Fruit fly (Drosophila melanogaster) whole organism, adult: Measurements from ENCODE around the gene CG15742.

Experiments
- CG11617 ChIP-seq: fragments of 200-800 bp; sonication (Bioruptor generic); optimal IDR thresholded peaks from 2 replicates; lab custom pipeline; 2017; ENCODE audit warnings: mild to moderate bottlenecking, missing biosample characterization, missing genetic modification reagents, missing genetic modification characterization
- CG1620 ChIP-seq: fragments of 200-800 bp; sonication (Bioruptor generic); optimal IDR thresholded peaks from 2 replicates; lab custom pipeline; 2016; ENCODE audit warnings: missing biosample characterization, missing genetic modification characterization
- CG7101 ChIP-seq: fragments of 200-800 bp; sonication (Bioruptor generic); optimal IDR thresholded peaks from 2 replicates; lab custom pipeline; 2018; ENCODE audit warnings: missing biosample characterization, mild to moderate bottlenecking, missing genetic modification characterization, moderate library complexity
- Crg-1 ChIP-seq: fragments of 200-800 bp; sonication (Bioruptor generic); optimal IDR thresholded peaks from 2 replicates; lab custom pipeline; 2016; ENCODE audit warnings: missing biosample characterization, missing genetic modification characterization
- Mnt ChIP-seq: fragments of 200-800 bp; sonication (Bioruptor generic); optimal IDR thresholded peaks from 2 replicates; lab custom pipeline; 2016; ENCODE audit warnings: missing biosample characterization, mild to moderate bottlenecking, missing genetic modification characterization
- cic ChIP-seq: fragments of 200-800 bp; sonication (Bioruptor generic); optimal IDR thresholded peaks from 2 replicates; lab custom pipeline; 2017; ENCODE audit warnings: missing biosample characterization, mild to moderate bottlenecking, missing genetic modification characterization, moderate library complexity
- kay ChIP-seq: fragments of 200-800 bp; sonication (Bioruptor generic); peaks from one replicate; lab custom pipeline; 2016; ENCODE audit warnings: missing biosample characterization, missing genetic modification characterization, borderline replicate concordance
- pad ChIP-seq: fragments of 200-800 bp; sonication (Bioruptor generic); optimal IDR thresholded peaks from 3 replicates; lab custom pipeline; 2017; ENCODE audit warnings: missing biosample characterization, missing genetic modification characterization, mild to moderate bottlenecking, moderate library complexity, missing genetic modification reagents
- toe ChIP-seq: fragments of 200-800 bp; sonication (Bioruptor generic); optimal IDR thresholded peaks from 2 replicates; lab custom pipeline; 2016; ENCODE audit warnings: missing biosample characterization, missing genetic modification characterization

- TF ChIP-seq Mnt: no peak
- no peak for TF ChIP-seq CG7101 (tag; lab: Kevin White, UChicago)
- TF ChIP-seq toe (GFP tag; lab: Kevin White, UChicago): no peak
- TF ChIP-seq Crg-1: no peak
- no peak for TF ChIP-seq cic (GFP tag; lab: Kevin White, UChicago)
- no peak for TF ChIP-seq pad
- TF ChIP-seq kay (GFP tag; lab: Kevin White, UChicago): no peak
- no peak for TF ChIP-seq CG11617 (GFP tag; lab: Kevin White, UChicago)
- TF ChIP-seq CG1620 (GFP tag; lab: Kevin White, UChicago): no peak
Measured at dm6 chrX:13247789-13248188, 10.5 kb downstream of the CG15742 start.
